Worm (Caenorhabditis elegans): ENCODE data around the gene C16C8.21.
"Not testable (repeated sequence)": the region's sequence is repeated elsewhere in the genome, so short reads cannot be mapped to it uniquely, and the experiment has no call there.

DNA sequence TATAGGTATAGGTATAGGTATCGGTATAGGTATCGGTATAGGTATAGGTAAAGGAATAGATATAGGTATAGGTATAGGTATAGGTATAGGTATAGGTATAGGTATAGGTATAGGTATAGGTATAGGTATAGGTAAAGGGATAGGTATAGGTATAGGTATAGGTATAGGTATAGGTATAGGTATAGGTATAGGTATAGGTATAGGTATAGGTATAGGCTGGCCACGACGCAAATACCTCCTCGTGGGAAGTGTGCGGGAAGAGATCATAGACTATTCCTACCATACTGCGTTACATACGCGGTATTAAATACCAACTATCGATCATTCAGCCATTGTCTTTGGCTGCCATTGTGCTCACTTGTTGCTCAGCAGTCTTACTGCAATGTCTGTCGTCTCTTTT is 42.8 kb downstream of the C16C8.21 start, which contains the start of gene fbxb-112:
- not testable (repeated sequence) for TF ChIP-seq ceh-82 (tag; optimal IDR thresholded peaks at IDR 0.05); snpc-4 (tag; optimal IDR thresholded peaks at IDR 0.05); aly-2 (tag; optimal IDR thresholded peaks at IDR 0.05); unc-62 (GFP tag; optimal IDR thresholded peaks at IDR 0.05); nhr-10 (tag; optimal IDR thresholded peaks at IDR 0.05); nhr-12 (tag; optimal IDR thresholded peaks at IDR 0.05); ama-1 (optimal IDR thresholded peaks at IDR 0.05); fos-1 (tag; optimal IDR thresholded peaks at IDR 0.05)
